Fruit fly (Drosophila melanogaster): Measurements from ENCODE around the gene APC7.

APC7 gene

DNA sequence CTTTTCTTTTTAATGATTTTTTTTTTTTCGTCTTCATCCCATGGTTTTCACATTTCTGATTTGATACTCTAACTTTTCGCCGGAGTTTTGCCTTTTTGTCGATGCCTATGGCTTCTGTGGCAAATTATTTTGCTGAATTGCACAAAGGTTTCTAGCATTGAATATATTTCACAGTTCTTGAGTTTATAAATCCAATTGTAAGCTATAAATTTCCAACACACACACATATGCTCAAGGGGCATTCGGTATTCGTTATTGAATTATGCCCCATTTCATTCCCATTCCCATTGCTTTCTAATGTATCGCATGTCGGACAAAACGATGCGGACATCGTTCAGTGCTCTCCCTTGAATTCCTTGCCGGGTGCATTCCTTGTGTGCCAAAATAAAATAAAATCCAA is 18.6 kb downstream of the APC7 start (continued):
- TF ChIP-seq Xbp1 (GFP tag; optimal IDR thresholded peaks at IDR 0.05) (peak; percentile 31), Spps (tag; optimal IDR thresholded peaks at IDR 0.05) (peak; percentile 18), GATAe (GFP tag; conservative IDR thresholded peaks at IDR 0.05) (no peak), pho (GFP tag; optimal IDR thresholded peaks at IDR 0.05) (no peak), Aef1 (GFP tag; IDR thresholded peaks at IDR 0.05) (no peak), CG7839 (tag; optimal IDR thresholded peaks at IDR 0.05) (peak; percentile 59), Lim3 (GFP tag; IDR thresholded peaks at IDR 0.05) (no peak), Lhr (GFP tag; optimal IDR thresholded peaks at IDR 0.05) (no peak), HLH54F (GFP tag; optimal IDR thresholded peaks at IDR 0.05) (no peak), CG7928 (GFP tag; optimal IDR thresholded peaks at IDR 0.05) (no peak), pum (GFP tag; optimal IDR thresholded peaks at IDR 0.05) (peak; percentile 71), ham (GFP tag; IDR thresholded peaks at IDR 0.05) (no peak), Hmx (GFP tag; optimal IDR thresholded peaks at IDR 0.05) (no peak), CG12236 (GFP tag; optimal IDR thresholded peaks at IDR 0.05) (no peak), CG16863 (GFP tag; optimal IDR thresholded peaks at IDR 0.05) (peak; percentile 52), CkIIα-i1 (GFP tag; IDR thresholded peaks at IDR 0.05) (no peak), CG7372 (GFP tag; IDR thresholded peaks at IDR 0.05) (no peak), bab2 (GFP tag; optimal IDR thresholded peaks at IDR 0.05) (peak; percentile 7), dmrt99B (tag; optimal IDR thresholded peaks at IDR 0.05) (peak; percentile 65), Hand (GFP tag; optimal IDR thresholded peaks at IDR 0.05) (no peak), CG6683 (GFP tag; optimal IDR thresholded peaks at IDR 0.05) (no peak), CG10321 (GFP tag; IDR thresholded peaks at IDR 0.05) (no peak), NfI (GFP tag; optimal IDR thresholded peaks at IDR 0.05) (no peak), maf-S (GFP tag; optimal IDR thresholded peaks at IDR 0.05) (no peak), CG34224 (GFP tag; IDR thresholded peaks at IDR 0.05; ENCODE audit: partially characterized antibody) (no peak), CG1832 (GFP tag; optimal IDR thresholded peaks at IDR 0.05) (no peak), pb (GFP tag; optimal IDR thresholded peaks at IDR 0.05) (no peak), CG18476 (GFP tag; optimal IDR thresholded peaks at IDR 0.05) (no peak), mld (GFP tag; IDR thresholded peaks at IDR 0.05; ENCODE audit: partially characterized antibody) (no peak), run (tag; optimal IDR thresholded peaks at IDR 0.05) (no peak), cato (GFP tag; optimal IDR thresholded peaks at IDR 0.05; ENCODE audit: borderline replicate concordance) (no peak), pfk (GFP tag; optimal IDR thresholded peaks at IDR 0.05) (no peak), tll (GFP tag; optimal IDR thresholded peaks at IDR 0.05) (no peak), tx (GFP tag; optimal IDR thresholded peaks at IDR 0.05) (peak; percentile 6), sens-2 (GFP tag; IDR thresholded peaks at IDR 0.05) (peak; percentile 38; the same call in 1 of the 2 replicates), CG8944 (GFP tag; optimal IDR thresholded peaks at IDR 0.05) (peak; percentile 36), CG6765 (GFP tag; optimal IDR thresholded peaks at IDR 0.05) (no peak), hb (GFP tag; IDR thresholded peaks at IDR 0.05; ENCODE audit: partially characterized antibody) (no peak), oc (tag; optimal IDR thresholded peaks at IDR 0.05) (peak; percentile 21), ato (GFP tag; IDR thresholded peaks at IDR 0.05; ENCODE audit: partially characterized antibody) (no peak), CG6254 (GFP tag; optimal IDR thresholded peaks at IDR 0.05) (peak; percentile 23), so (GFP tag; IDR thresholded peaks at IDR 0.05) (peak; percentile 70; the same call in 1 of the 3 replicates), Sox100B (GFP tag; optimal IDR thresholded peaks at IDR 0.05) (peak; percentile 18), CG5180 (GFP tag; optimal IDR thresholded peaks at IDR 0.05) (peak; percentile 3), CG31441 (GFP tag; IDR thresholded peaks at IDR 0.05) (peak; percentile 46; the same call in 1 of the 2 replicates), CG12659 (GFP tag; optimal IDR thresholded peaks at IDR 0.05) (no peak), CG17186 (GFP tag; optimal IDR thresholded peaks at IDR 0.05) (no peak), vfl (GFP tag; optimal IDR thresholded peaks at IDR 0.05) (no peak), HHEX (GFP tag; optimal IDR thresholded peaks at IDR 0.05) (no peak), sug (tag; optimal IDR thresholded peaks at IDR 0.05) (no peak), Hr39 (optimal IDR thresholded peaks at IDR 0.05) (no peak)

Data from whole organism, embryonic.